Worm (Caenorhabditis elegans): ENCODE measurements around the gene F11E6.9.

F11E6.9 gene

DNA sequence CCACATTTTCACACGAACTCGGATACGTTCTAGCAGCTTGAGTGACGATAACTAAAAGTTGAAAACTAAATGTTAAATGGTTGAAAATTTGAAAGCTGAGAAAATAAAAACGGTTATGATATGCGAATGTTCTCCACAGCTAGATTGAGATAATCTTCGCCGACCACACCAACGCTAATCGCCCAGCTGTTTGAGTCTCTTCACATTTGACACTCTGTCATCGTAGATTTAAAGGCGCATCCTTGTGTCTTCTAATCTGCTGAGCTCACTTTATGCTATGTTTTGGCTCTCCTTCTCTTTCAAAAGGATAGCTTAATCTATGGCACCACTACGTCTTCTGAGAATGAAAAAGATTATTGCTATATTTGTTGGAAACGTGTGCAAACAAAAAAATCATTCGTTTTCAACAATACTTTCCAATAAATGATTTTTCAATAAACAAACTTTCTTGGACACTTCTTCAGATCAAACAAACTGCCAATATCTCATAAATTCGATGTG lies 12.0 kb downstream of the F11E6.9 start, which contains the start of gene F11E6.10:
Gene F11E6.10 (minus strand): TSS at position 51 of the 501 bp plus-strand sequence.
- TF ChIP-seq bed-3 (GFP tag; optimal IDR thresholded peaks at IDR 0.05) (no peak), blmp-1 (tag; optimal IDR thresholded peaks at IDR 0.05) (no peak), mab-5 (tag; optimal IDR thresholded peaks at IDR 0.05) (no peak), sptf-1 (tag; optimal IDR thresholded peaks at IDR 0.05) (no peak), lsy-2 (tag; optimal IDR thresholded peaks at IDR 0.05) (no peak), tbx-8 (GFP tag; optimal IDR thresholded peaks at IDR 0.05) (no peak), mls-2 (tag; optimal IDR thresholded peaks at IDR 0.05) (no peak), ceh-83 (GFP tag; optimal IDR thresholded peaks at IDR 0.05) (no peak), elt-3 (tag; optimal IDR thresholded peaks at IDR 0.05) (no peak), snpc-4 (tag; optimal IDR thresholded peaks at IDR 0.05) (no peak), ceh-43 (GFP tag; optimal IDR thresholded peaks at IDR 0.05) (no peak), ces-1 (GFP tag; optimal IDR thresholded peaks at IDR 0.05) (no peak), unc-62 (GFP tag; optimal IDR thresholded peaks at IDR 0.05) (no peak), nhr-28 (tag; optimal IDR thresholded peaks at IDR 0.05) (no peak), elt-1 (tag; optimal IDR thresholded peaks at IDR 0.05; ENCODE audit: borderline replicate concordance, insufficient read depth) (no peak), ztf-11 (tag; optimal IDR thresholded peaks at IDR 0.05) (no peak), nhr-237 (tag; optimal IDR thresholded peaks at IDR 0.05) (no peak), flh-1 (GFP tag; optimal IDR thresholded peaks at IDR 0.05) (no peak), ham-2 (GFP tag; optimal IDR thresholded peaks at IDR 0.05) (no peak)

- TF ChIP-seq lsy-2 (tag; optimal IDR thresholded peaks at IDR 0.05) (peak; percentile 82), pha-4 (tag; optimal IDR thresholded peaks at IDR 0.05) (peak; percentile 10), unc-120 (tag; optimal IDR thresholded peaks at IDR 0.05; ENCODE audit: poor library complexity, severe bottlenecking) (no peak), drap-1 (GFP tag; optimal IDR thresholded peaks at IDR 0.05) (peak; percentile 24), mls-2 (tag; optimal IDR thresholded peaks at IDR 0.05) (peak; percentile 29), ces-1 (GFP tag; optimal IDR thresholded peaks at IDR 0.05) (peak; percentile 6), sem-2 (GFP tag; optimal IDR thresholded peaks at IDR 0.05) (no peak), mep-1 (tag; optimal IDR thresholded peaks at IDR 0.05) (peak; percentile 11)
These were observed 13.9 kb downstream of the F11E6.9 start, which contains the start of gene rif-1.1 for ce11 chrIV:17461222-17461707. Gene rif-1.1, minus strand, starts transcription at chrIV:17461272.

DNA sequence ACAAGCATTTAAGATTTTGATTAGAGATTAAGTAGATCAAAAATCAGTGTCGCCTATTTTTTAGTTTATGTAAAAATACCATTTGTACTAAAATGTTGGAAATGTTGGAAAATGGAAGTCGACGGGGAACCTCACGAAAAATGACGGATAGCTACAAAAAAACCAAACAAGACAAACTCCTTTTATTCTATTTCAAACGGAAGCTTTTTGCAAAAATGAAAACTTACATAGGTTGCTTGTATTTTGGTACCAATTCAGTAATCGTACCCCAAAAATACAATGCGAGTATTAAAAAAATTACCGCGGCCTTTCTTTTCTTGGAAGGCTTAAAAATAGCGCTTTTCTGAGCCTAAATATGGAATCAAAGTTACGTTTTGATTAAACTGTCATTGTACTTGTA lies 21.1 kb downstream of the F11E6.9 start:
- TF ChIP-seq flh-1 (GFP tag; optimal IDR thresholded peaks at IDR 0.05) (no peak), ceh-83 (GFP tag; optimal IDR thresholded peaks at IDR 0.05) (no peak), hlh-1 (tag; optimal IDR thresholded peaks at IDR 0.05) (no peak), unc-39 (tag; optimal IDR thresholded peaks at IDR 0.05) (no peak), pha-4 (tag; optimal IDR thresholded peaks at IDR 0.05) (no peak), unc-62 (GFP tag; optimal IDR thresholded peaks at IDR 0.05) (no peak), blmp-1 (tag; optimal IDR thresholded peaks at IDR 0.05) (no peak), ceh-43 (GFP tag; optimal IDR thresholded peaks at IDR 0.05) (no peak), drap-1 (GFP tag; optimal IDR thresholded peaks at IDR 0.05) (no peak), mep-1 (tag; optimal IDR thresholded peaks at IDR 0.05) (no peak), nhr-2 (tag; optimal IDR thresholded peaks at IDR 0.05) (no peak), nhr-237 (tag; optimal IDR thresholded peaks at IDR 0.05) (no peak), M03D4.4 (tag; optimal IDR thresholded peaks at IDR 0.05) (no peak), tbx-8 (GFP tag; optimal IDR thresholded peaks at IDR 0.05) (no peak), nhr-28 (tag; optimal IDR thresholded peaks at IDR 0.05) (no peak), lin-32 (GFP tag; optimal IDR thresholded peaks at IDR 0.05) (no peak), lsy-2 (tag; optimal IDR thresholded peaks at IDR 0.05) (no peak), elt-3 (tag; optimal IDR thresholded peaks at IDR 0.05) (no peak)

DNA sequence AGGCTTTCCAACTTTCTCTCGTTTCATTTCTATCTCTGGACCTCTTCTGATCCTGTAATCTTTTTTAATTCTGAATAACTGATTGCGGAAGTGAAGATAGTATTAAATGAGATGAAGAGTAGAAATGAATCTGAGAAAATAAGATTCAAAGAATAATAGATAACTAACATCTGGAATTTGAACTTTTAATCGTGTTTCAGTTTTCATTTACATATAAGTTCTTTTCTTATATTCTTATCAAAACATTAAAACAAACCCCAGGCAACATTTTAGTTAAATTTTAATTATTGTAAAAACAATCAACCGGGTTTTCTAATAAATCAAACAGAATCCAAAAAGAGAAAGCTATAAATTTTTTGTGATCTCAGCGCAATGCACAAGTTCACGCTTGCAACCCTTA lies 21.9 kb downstream of the F11E6.9 start:
- peak; percentile 37 for TF ChIP-seq ham-2 (GFP tag; optimal IDR thresholded peaks at IDR 0.05)
- peak; percentile 1 for TF ChIP-seq blmp-1 (tag; optimal IDR thresholded peaks at IDR 0.05)
- no peak for TF ChIP-seq nhr-76 (tag; optimal IDR thresholded peaks at IDR 0.05)

- TF ChIP-seq tbx-8 (GFP tag; optimal IDR thresholded peaks at IDR 0.05), result no peak
- no peak for TF ChIP-seq ceh-83 (GFP tag; optimal IDR thresholded peaks at IDR 0.05)
- TF ChIP-seq ceh-39 (tag; optimal IDR thresholded peaks at IDR 0.05), result no peak
- TF ChIP-seq nhr-237 (tag; optimal IDR thresholded peaks at IDR 0.05), result no peak
- TF ChIP-seq cnd-1 (tag; optimal IDR thresholded peaks at IDR 0.05), result no peak
- no peak for TF ChIP-seq ceh-43 (GFP tag; optimal IDR thresholded peaks at IDR 0.05)
- no peak for TF ChIP-seq drap-1 (GFP tag; optimal IDR thresholded peaks at IDR 0.05)
- no peak for TF ChIP-seq ztf-11 (tag; optimal IDR thresholded peaks at IDR 0.05)
- TF ChIP-seq nhr-12 (tag; optimal IDR thresholded peaks at IDR 0.05), result no peak
- TF ChIP-seq nhr-2 (tag; optimal IDR thresholded peaks at IDR 0.05), result no peak
- TF ChIP-seq M03D4.4 (tag; optimal IDR thresholded peaks at IDR 0.05), result no peak
- TF ChIP-seq lin-13 (tag; optimal IDR thresholded peaks at IDR 0.05), result no peak
- TF ChIP-seq unc-120 (tag; optimal IDR thresholded peaks at IDR 0.05; ENCODE audit: poor library complexity, severe bottlenecking), result no peak
- TF ChIP-seq lsy-2 (tag; optimal IDR thresholded peaks at IDR 0.05), result no peak
- no peak for TF ChIP-seq flh-1 (GFP tag; optimal IDR thresholded peaks at IDR 0.05)
These were observed 24.7 kb downstream of the F11E6.9 start, which contains the start of gene F11E6.8 for ce11 chrIV:17450443-17450842. Gene F11E6.8, minus strand, starts transcription at chrIV:17450543.
